Worm (Caenorhabditis elegans) whole organism, late embryonic: ENCODE data around the gene ZK971.1.

Source experiments
- Y22D7AL.16 ChIP-seq: sonication (generic microtip); optimal IDR thresholded peaks from 2 replicates; lab custom pipeline; 2016; ENCODE audit warnings: missing genetic modification characterization, missing compliant biosample characterization
- ama-1 ChIP-seq: fragments of 150-350 bp; optimal IDR thresholded peaks from 2 replicates; lab custom pipeline; 2014
- ceh-19 ChIP-seq: fragments of 200-800 bp; sonication (Bioruptor generic); optimal IDR thresholded peaks from 2 replicates; lab custom pipeline; 2018; ENCODE audit warnings: mild to moderate bottlenecking, missing genetic modification characterization, missing compliant biosample characterization
- ceh-45 ChIP-seq: fragments of 200-800 bp; sonication (Bioruptor generic); IDR thresholded peaks from 2 replicates; pipeline ENCODE4 v1.3.6; 2022; ENCODE audit warnings: missing genetic modification reagents, missing genetic modification characterization, missing compliant biosample characterization
- ceh-9 ChIP-seq: sonication (generic microtip); optimal IDR thresholded peaks from 2 replicates; lab custom pipeline; 2016; ENCODE audit warnings: mild to moderate bottlenecking, missing genetic modification characterization, inconsistent platforms, missing compliant biosample characterization
- che-1 ChIP-seq: sonication (generic microtip); optimal IDR thresholded peaks from 2 replicates; lab custom pipeline; 2016; ENCODE audit warnings: mild to moderate bottlenecking, missing genetic modification characterization, missing compliant biosample characterization
- elt-4 ChIP-seq: sonication (generic microtip); optimal IDR thresholded peaks from 2 replicates; lab custom pipeline; 2016; ENCODE audit warnings: missing genetic modification characterization, missing compliant biosample characterization
- hlh-15 ChIP-seq: sonication (generic microtip); optimal IDR thresholded peaks from 2 replicates; lab custom pipeline; 2016; ENCODE audit warnings: missing genetic modification characterization, missing compliant biosample characterization
- lin-11 ChIP-seq: fragments of 200-800 bp; sonication (Bioruptor generic); optimal IDR thresholded peaks from 2 replicates; lab custom pipeline; 2018; ENCODE audit warnings: mild to moderate bottlenecking, missing genetic modification characterization, missing compliant biosample characterization
- mec-3 ChIP-seq: sonication (generic microtip); optimal IDR thresholded peaks from 2 replicates; lab custom pipeline; 2016; ENCODE audit warnings: borderline replicate concordance, missing genetic modification characterization, missing compliant biosample characterization
- rnt-1 ChIP-seq: sonication (generic microtip); optimal IDR thresholded peaks from 2 replicates; lab custom pipeline; 2016; ENCODE audit warnings: missing genetic modification characterization, missing compliant biosample characterization
- unc-86 ChIP-seq: sonication (generic microtip); optimal IDR thresholded peaks from 2 replicates; lab custom pipeline; 2016; ENCODE audit warnings: missing genetic modification characterization, missing compliant biosample characterization
- ztf-16 ChIP-seq: sonication (generic microtip); optimal IDR thresholded peaks from 2 replicates; lab custom pipeline; 2017; ENCODE audit warnings: missing genetic modification characterization, missing compliant biosample characterization

Gene ZK971.1

ce11 chrII:10230972-10231371 lies 48.5 kb downstream of the ZK971.1 start, which contains the start of gene T01E8.8:
Gene T01E8.8 (plus strand): TSS chrII:10231272.
- TF ChIP-seq ceh-19 (GFP tag; lab: Kevin White, UChicago) (no peak), unc-86 (no peak), lin-11 (tag; lab: Kevin White, UChicago) (no peak), elt-4 (tag; lab: Kevin White, UChicago) (no peak), Y22D7AL.16 (tag; lab: Kevin White, UChicago) (no peak), ama-1 (lab: Kevin White, UChicago) (no peak), mec-3 (tag; lab: Kevin White, UChicago) (no peak), rnt-1 (tag; lab: Kevin White, UChicago) (no peak), che-1 (tag; lab: Kevin White, UChicago) (no peak), ceh-9 (no peak), hlh-15 (no peak), ceh-45 (GFP tag; lab: Robert Waterston, UW) (no peak), ztf-16 (tag; lab: Kevin White, UChicago) (no peak)
